Fruit fly (Drosophila melanogaster): ENCODE measurements around the gene JMJD5.

The JMJD5 gene

dm6 chr3L:857063-858015, 16.2 kb upstream of the JMJD5 start, which contains the start of gene dpr20 (continued):
- TF ChIP-seq brk (GFP tag; optimal IDR thresholded peaks at IDR 0.05) = no peak

- no peak for TF ChIP-seq brk (GFP tag; optimal IDR thresholded peaks at IDR 0.05)
- no peak for TF ChIP-seq Dif (GFP tag; optimal IDR thresholded peaks at IDR 0.05; ENCODE audit: partially characterized antibody)
- TF ChIP-seq GATAd (GFP tag; optimal IDR thresholded peaks at IDR 0.05) = no peak
- no peak for TF ChIP-seq rgr (GFP tag; optimal IDR thresholded peaks at IDR 0.05)
- no peak for TF ChIP-seq dsf (GFP tag; optimal IDR thresholded peaks at IDR 0.05; ENCODE audit: borderline replicate concordance)
- no peak for TF ChIP-seq fru (GFP tag; optimal IDR thresholded peaks at IDR 0.05)
- no peak for TF ChIP-seq lola (GFP tag; optimal IDR thresholded peaks at IDR 0.05)
- TF ChIP-seq Mio (GFP tag; optimal IDR thresholded peaks at IDR 0.05) = no peak
- no peak for TF ChIP-seq Jra (GFP tag; optimal IDR thresholded peaks at IDR 0.05)
- TF ChIP-seq HLH106 (tag; optimal IDR thresholded peaks at IDR 0.05) = no peak
- no peak for TF ChIP-seq OdsH (GFP tag; optimal IDR thresholded peaks at IDR 0.05)
- no peak for TF ChIP-seq Hr83 (GFP tag; optimal IDR thresholded peaks at IDR 0.05; ENCODE audit: poor library complexity, severe bottlenecking)
- TF ChIP-seq CG9705 (GFP tag; optimal IDR thresholded peaks at IDR 0.05) = no peak
Measured at dm6 chr3L:852267-852666, 11.1 kb upstream of the JMJD5 start.

- peak; percentile 28 for TF ChIP-seq dmrt93B (GFP tag; optimal IDR thresholded peaks at IDR 0.05)
- TF ChIP-seq HLH106 (tag; optimal IDR thresholded peaks at IDR 0.05) = peak; percentile 60
- TF ChIP-seq h (GFP tag; optimal IDR thresholded peaks at IDR 0.05) = peak; percentile 63
- TF ChIP-seq usp (GFP tag; optimal IDR thresholded peaks at IDR 0.05) = no peak
- TF ChIP-seq fru (GFP tag; optimal IDR thresholded peaks at IDR 0.05) = peak; percentile 62
- no peak for TF ChIP-seq Mio (GFP tag; optimal IDR thresholded peaks at IDR 0.05)
- TF ChIP-seq rgr (GFP tag; optimal IDR thresholded peaks at IDR 0.05) = peak; percentile 67
- peak; percentile 35 for TF ChIP-seq Sp1 (GFP tag; optimal IDR thresholded peaks at IDR 0.05)
- no peak for TF ChIP-seq Rel (GFP tag; optimal IDR thresholded peaks at IDR 0.05)
- TF ChIP-seq Rel (tag; optimal IDR thresholded peaks at IDR 0.05) = peak; percentile 98
- TF ChIP-seq br (GFP tag; optimal IDR thresholded peaks at IDR 0.05) = peak; percentile 47
- peak; percentile 56 for TF ChIP-seq ey (GFP tag; optimal IDR thresholded peaks at IDR 0.05)
- TF ChIP-seq pan (optimal IDR thresholded peaks at IDR 0.05) = no peak
- TF ChIP-seq GATAd (GFP tag; optimal IDR thresholded peaks at IDR 0.05) = peak; percentile 16
- TF ChIP-seq Abd-B (GFP tag; optimal IDR thresholded peaks at IDR 0.05) = no peak
- peak in 1 of 2 experiments; percentile 78 for TF ChIP-seq foxo (GFP tag; optimal IDR thresholded peaks at IDR 0.05)
- peak; percentile 67 for TF ChIP-seq Hr83 (GFP tag; optimal IDR thresholded peaks at IDR 0.05; ENCODE audit: poor library complexity, severe bottlenecking)
- TF ChIP-seq psq (GFP tag; optimal IDR thresholded peaks at IDR 0.05) = peak; percentile 44
- TF ChIP-seq CrebA (GFP tag; optimal IDR thresholded peaks at IDR 0.05; ENCODE audit: borderline replicate concordance) = no peak
- no peak for TF ChIP-seq N (GFP tag; optimal IDR thresholded peaks at IDR 0.05)
- peak; percentile 46 for TF ChIP-seq OdsH (GFP tag; optimal IDR thresholded peaks at IDR 0.05)
- TF ChIP-seq sv (GFP tag; optimal IDR thresholded peaks at IDR 0.05) = peak; percentile 69
- no peak for TF ChIP-seq woc (GFP tag; optimal IDR thresholded peaks at IDR 0.05)
- no peak for TF ChIP-seq brk (GFP tag; optimal IDR thresholded peaks at IDR 0.05)
- TF ChIP-seq CG9705 (GFP tag; optimal IDR thresholded peaks at IDR 0.05) = peak; percentile 27
Measured at dm6 chr3L:851061-851460, 9.9 kb upstream of the JMJD5 start, which contains the start of gene Dci. TSS of gene Dci (plus strand) at chr3L:851346.

dm6 chr3L:843626-844025, 2.5 kb upstream of the JMJD5 start, which contains the start of gene Cep290:
TSS of gene Cep290 (plus strand) at chr3L:843926.
- TF ChIP-seq N (GFP tag; optimal IDR thresholded peaks at IDR 0.05) = no peak
- no peak for TF ChIP-seq Mio (GFP tag; optimal IDR thresholded peaks at IDR 0.05)
- no peak for TF ChIP-seq Hr83 (GFP tag; optimal IDR thresholded peaks at IDR 0.05; ENCODE audit: poor library complexity, severe bottlenecking)
- TF ChIP-seq GATAd (GFP tag; optimal IDR thresholded peaks at IDR 0.05) = no peak
- TF ChIP-seq HLH106 (tag; optimal IDR thresholded peaks at IDR 0.05) = no peak
- TF ChIP-seq jim (GFP tag; optimal IDR thresholded peaks at IDR 0.05) = no peak
- no peak for TF ChIP-seq Jra (GFP tag; optimal IDR thresholded peaks at IDR 0.05)
- no peak for TF ChIP-seq woc (GFP tag; optimal IDR thresholded peaks at IDR 0.05)
- no peak for TF ChIP-seq Myc (optimal IDR thresholded peaks at IDR 0.05)
- no peak for TF ChIP-seq dmrt93B (GFP tag; optimal IDR thresholded peaks at IDR 0.05)
- no peak for TF ChIP-seq ey (GFP tag; optimal IDR thresholded peaks at IDR 0.05)
- TF ChIP-seq foxo (GFP tag; optimal IDR thresholded peaks at IDR 0.05) = no peak
- no peak for TF ChIP-seq brk (GFP tag; optimal IDR thresholded peaks at IDR 0.05)
- no peak for TF ChIP-seq CG9705 (GFP tag; optimal IDR thresholded peaks at IDR 0.05)
- no peak for TF ChIP-seq fru (GFP tag; optimal IDR thresholded peaks at IDR 0.05)
- TF ChIP-seq h (GFP tag; optimal IDR thresholded peaks at IDR 0.05) = no peak
- no peak for TF ChIP-seq Abd-B (GFP tag; optimal IDR thresholded peaks at IDR 0.05)
- no peak for TF ChIP-seq Rel (GFP tag; optimal IDR thresholded peaks at IDR 0.05)
- TF ChIP-seq Rel (tag; optimal IDR thresholded peaks at IDR 0.05) = no peak
- TF ChIP-seq CrebA (GFP tag; optimal IDR thresholded peaks at IDR 0.05; ENCODE audit: borderline replicate concordance) = no peak

Measured in whole organism, wandering third instar larva.